Fruit fly (Drosophila melanogaster): ENCODE data around the gene Srp72.

Gene Srp72

DNA sequence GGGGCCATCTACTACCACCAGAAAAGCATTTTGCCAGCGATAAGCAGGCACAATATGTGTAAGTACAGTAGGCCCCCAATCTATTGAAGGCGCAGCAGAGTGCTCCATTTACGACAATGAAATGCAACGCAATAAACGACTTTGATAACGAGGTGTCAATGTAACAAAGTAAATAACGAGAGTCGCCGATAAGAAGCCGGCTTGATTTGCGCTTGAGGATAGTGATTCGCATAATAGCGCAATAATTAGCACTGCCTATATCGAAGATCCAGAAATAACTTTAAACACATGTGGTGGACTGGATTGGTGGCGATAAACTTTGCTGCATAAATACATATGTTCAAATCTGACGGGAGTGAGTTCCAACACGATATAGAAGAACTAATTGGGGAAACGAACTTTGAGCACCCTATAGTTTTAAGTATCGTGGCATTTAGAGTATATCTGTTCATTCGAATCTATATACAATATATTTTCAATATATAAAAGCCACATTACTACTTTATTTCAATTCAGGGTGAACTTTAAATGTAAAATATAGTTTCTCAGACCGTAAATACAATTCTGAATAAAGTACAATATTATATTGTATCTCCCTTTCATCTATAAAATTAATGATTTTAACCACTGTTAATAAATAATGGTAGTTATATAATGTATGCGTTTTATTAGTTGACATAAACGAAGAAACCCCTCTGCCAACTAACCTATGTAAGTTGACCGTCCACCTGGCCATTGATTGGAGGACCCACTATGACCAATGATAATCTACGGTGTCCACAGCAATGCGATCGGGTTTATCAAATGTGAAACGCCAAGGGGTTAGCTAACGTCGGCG, 39.3 kb upstream of the Srp72 start (continued):
- TF ChIP-seq CkIIα-i1 (GFP tag; IDR thresholded peaks at IDR 0.05) (no peak), E2f1 (GFP tag; IDR thresholded peaks at IDR 0.05) (no peak), fu2 (GFP tag; optimal IDR thresholded peaks at IDR 0.05) (no peak), Fer3 (tag; optimal IDR thresholded peaks at IDR 0.05) (no peak), CG34224 (GFP tag; IDR thresholded peaks at IDR 0.05; ENCODE audit: partially characterized antibody) (no peak), Atf6 (GFP tag; IDR thresholded peaks at IDR 0.05) (no peak), ato (GFP tag; IDR thresholded peaks at IDR 0.05; ENCODE audit: partially characterized antibody) (no peak), CG15073 (GFP tag; optimal IDR thresholded peaks at IDR 0.05) (no peak), wdn (GFP tag; IDR thresholded peaks at IDR 0.05) (no peak), grau (tag; optimal IDR thresholded peaks at IDR 0.05) (peak; percentile 88), CG2678 (tag; optimal IDR thresholded peaks at IDR 0.05) (no peak), sisA (GFP tag; IDR thresholded peaks at IDR 0.05) (no peak), B-H2 (GFP tag; optimal IDR thresholded peaks at IDR 0.05) (peak; percentile 34), CG11398 (GFP tag; optimal IDR thresholded peaks at IDR 0.05) (no peak), D19B (GFP tag; optimal IDR thresholded peaks at IDR 0.05) (peak; percentile 84), Gug (GFP tag; IDR thresholded peaks at IDR 0.05) (no peak), Myb (GFP tag; optimal IDR thresholded peaks at IDR 0.05) (no peak), esg (GFP tag; conservative IDR thresholded peaks at IDR 0.05) (no peak), luna (GFP tag; optimal IDR thresholded peaks at IDR 0.05) (no peak), fd3F (GFP tag; optimal IDR thresholded peaks at IDR 0.05) (no peak), fd96Cb (tag; optimal IDR thresholded peaks at IDR 0.05) (no peak), Sox102F (GFP tag; optimal IDR thresholded peaks at IDR 0.05) (no peak), CG17912 (GFP tag; optimal IDR thresholded peaks at IDR 0.05) (peak; percentile 43), Ets65A (GFP tag) (peak; percentile 19), twi (tag; optimal IDR thresholded peaks at IDR 0.05) (peak; percentile 56), lilli (GFP tag; optimal IDR thresholded peaks at IDR 0.05) (no peak), CG16863 (GFP tag; optimal IDR thresholded peaks at IDR 0.05) (no peak), Hr39 (optimal IDR thresholded peaks at IDR 0.05) (no peak), Rfx (GFP tag; IDR thresholded peaks at IDR 0.05) (peak; percentile 47; the same call in 1 of the 2 replicates), CG11247 (GFP tag; IDR thresholded peaks at IDR 0.05) (no peak), ac (GFP tag; optimal IDR thresholded peaks at IDR 0.05) (no peak), CG3065 (GFP tag; optimal IDR thresholded peaks at IDR 0.05) (no peak), CG11695 (GFP tag; IDR thresholded peaks at IDR 0.05) (0 out of 3 replicates have a peak, but pooled peaks have one; percentile 7), CG9817 (tag; optimal IDR thresholded peaks at IDR 0.05) (no peak), exex (tag; optimal IDR thresholded peaks at IDR 0.05) (peak; percentile 63), kah (GFP tag; optimal IDR thresholded peaks at IDR 0.05) (no peak), phol (tag; optimal IDR thresholded peaks at IDR 0.05) (no peak), CG30431 (GFP tag; optimal IDR thresholded peaks at IDR 0.05) (no peak), NFAT (GFP tag; IDR thresholded peaks at IDR 0.05) (no peak), HLH54F (GFP tag; optimal IDR thresholded peaks at IDR 0.05) (no peak), Lpt (GFP tag; optimal IDR thresholded peaks at IDR 0.05) (no peak), Dfd (GFP tag; optimal IDR thresholded peaks at IDR 0.05) (no peak), mld (GFP tag; IDR thresholded peaks at IDR 0.05; ENCODE audit: partially characterized antibody) (no peak), dysf (GFP tag; IDR thresholded peaks at IDR 0.05) (0 out of 3 replicates have a peak, but pooled peaks have one; percentile 16), CG14667 (GFP tag; IDR thresholded peaks at IDR 0.05) (no peak), ERR (GFP tag; optimal IDR thresholded peaks at IDR 0.05) (no peak), CG14965 (GFP tag; optimal IDR thresholded peaks at IDR 0.05; ENCODE audit: borderline replicate concordance) (no peak), Hand (GFP tag; optimal IDR thresholded peaks at IDR 0.05) (no peak), CG12769 (tag; optimal IDR thresholded peaks at IDR 0.05) (peak; percentile 43), ham (GFP tag; IDR thresholded peaks at IDR 0.05) (no peak), Hey (tag; optimal IDR thresholded peaks at IDR 0.05) (peak; percentile 39)
